Fruit fly (Drosophila melanogaster) whole organism, embryonic: ENCODE measurements around the gene Cdk7.
A peak's percentile ranks its signal among the peaks of the same experiment; 100 is the strongest.

ENCODE experiments used
- Aef1 ChIP-seq: fragments of 200-800 bp; sonication (Bioruptor generic); IDR thresholded peaks from 3 replicates; pipeline ENCODE4 v1.3.6; 2022; ENCODE audit warnings: missing biosample characterization, missing genetic modification characterization
- CG10209 ChIP-seq: fragments of 200-800 bp; sonication (Bioruptor generic); optimal IDR thresholded peaks from 3 replicates; lab custom pipeline; 2017; ENCODE audit warnings: missing biosample characterization, mild to moderate bottlenecking, missing genetic modification characterization, missing genetic modification reagents
- CG12744 ChIP-seq: fragments of 200-800 bp; sonication (Bioruptor generic); optimal IDR thresholded peaks from 2 replicates; lab custom pipeline; 2016; ENCODE audit warnings: missing biosample characterization, missing genetic modification characterization
- CG15514 ChIP-seq: fragments of 200-800 bp; sonication (Bioruptor generic); optimal IDR thresholded peaks from 3 replicates; lab custom pipeline; 2017; ENCODE audit warnings: missing biosample characterization, missing genetic modification characterization, mild to moderate bottlenecking, moderate library complexity, missing genetic modification reagents
- CG17361 ChIP-seq: fragments of 200-800 bp; sonication (Bioruptor generic); IDR thresholded peaks from 3 replicates; pipeline ENCODE4 v1.3.6; 2022; ENCODE audit warnings: missing biosample characterization, missing genetic modification characterization
- CG17568 ChIP-seq: fragments of 200-800 bp; sonication (Bioruptor generic); optimal IDR thresholded peaks from 2 replicates; lab custom pipeline; 2018; ENCODE audit warnings: missing biosample characterization, mild to moderate bottlenecking, missing genetic modification characterization, moderate library complexity
- CG18476 ChIP-seq: fragments of 200-800 bp; sonication (Bioruptor generic); optimal IDR thresholded peaks from 2 replicates; lab custom pipeline; 2016; ENCODE audit warnings: missing biosample characterization, mild to moderate bottlenecking, missing genetic modification characterization
- CG18619 ChIP-seq: fragments of 200-800 bp; sonication (Bioruptor generic); optimal IDR thresholded peaks from 3 replicates; lab custom pipeline; 2017; ENCODE audit warnings: missing biosample characterization, mild to moderate bottlenecking, missing genetic modification characterization
- CG2120 ChIP-seq: fragments of 200-800 bp; sonication (Bioruptor generic); optimal IDR thresholded peaks from 3 replicates; lab custom pipeline; 2016; ENCODE audit warnings: missing biosample characterization, missing genetic modification characterization
- CG30020 ChIP-seq: fragments of 200-800 bp; optimal IDR thresholded peaks from 2 replicates; lab custom pipeline; 2019; ENCODE audit warnings: missing biosample characterization, mild to moderate bottlenecking, missing genetic modification characterization, moderate library complexity
- CG32772 ChIP-seq: fragments of 200-800 bp; sonication (Bioruptor generic); IDR thresholded peaks from 2 replicates; pipeline ENCODE4 v1.3.6; 2022; ENCODE audit warnings: missing biosample characterization, missing genetic modification characterization
- CG4282 ChIP-seq: fragments of 200-800 bp; sonication (Bioruptor generic); optimal IDR thresholded peaks from 2 replicates; lab custom pipeline; 2016; ENCODE audit warnings: missing biosample characterization, missing genetic modification characterization
- CG8281 ChIP-seq: fragments of 200-800 bp; sonication (Bioruptor generic); optimal IDR thresholded peaks from 2 replicates; lab custom pipeline; 2018; ENCODE audit warnings: missing biosample characterization, mild to moderate bottlenecking, missing genetic modification characterization, moderate library complexity
- CG8359 ChIP-seq: fragments of 200-800 bp; sonication (Bioruptor generic); optimal IDR thresholded peaks from 2 replicates; lab custom pipeline; 2017; ENCODE audit warnings: missing biosample characterization, mild to moderate bottlenecking, missing genetic modification characterization, borderline replicate concordance
- CG8478 ChIP-seq: fragments of >200 bp; optimal IDR thresholded peaks from 2 replicates; lab custom pipeline; 2018
- CG8765 ChIP-seq: fragments of 200-800 bp; sonication (Bioruptor generic); IDR thresholded peaks from 2 replicates; pipeline ENCODE4 v1.3.6; 2022; ENCODE audit warnings: missing biosample characterization, missing genetic modification characterization
- Chrac-16 ChIP-seq: fragments of 200-800 bp; sonication (Bioruptor generic); optimal IDR thresholded peaks from 3 replicates; lab custom pipeline; 2016; ENCODE audit warnings: missing biosample characterization, missing genetic modification characterization
- CoRest ChIP-seq: fragments of 200-800 bp; sonication (Bioruptor generic); optimal IDR thresholded peaks from 3 replicates; lab custom pipeline; 2018; ENCODE audit warnings: missing biosample characterization, mild to moderate bottlenecking, missing genetic modification characterization, moderate library complexity
- D ChIP-seq, 2 experiments: fragments of 200-800 bp in 1 of 2; fragments of >200 bp in 1 of 2; sonication (Bioruptor generic) in 1 of 2; optimal IDR thresholded peaks; 2 replicates in 1 of 2; 3 replicates in 1 of 2; lab custom pipeline; 2017; ENCODE audit warnings: mild to moderate bottlenecking in 1 of 2, missing biosample characterization in 1 of 2, missing genetic modification characterization in 1 of 2, missing genetic modification reagents in 1 of 2
- D19B ChIP-seq: fragments of 200-800 bp; sonication (Bioruptor generic); optimal IDR thresholded peaks from 2 replicates; lab custom pipeline; 2017; ENCODE audit warnings: missing biosample characterization, mild to moderate bottlenecking, missing genetic modification characterization
- Dbx ChIP-seq: fragments of 200-800 bp; sonication (Bioruptor generic); IDR thresholded peaks from 3 replicates; pipeline ENCODE4 v1.3.6; 2022; ENCODE audit warnings: missing biosample characterization, missing genetic modification characterization
- Dek ChIP-seq: fragments of 200-800 bp; sonication (Bioruptor generic); optimal IDR thresholded peaks from 3 replicates; lab custom pipeline; 2019; ENCODE audit warnings: missing biosample characterization, mild to moderate bottlenecking, missing genetic modification characterization, moderate library complexity
- HLH3B ChIP-seq: fragments of 200-800 bp; sonication (Bioruptor generic); IDR thresholded peaks from 2 replicates; pipeline ENCODE4 v1.3.6; 2022; ENCODE audit warnings: missing biosample characterization, missing genetic modification characterization
- Hsf ChIP-seq: fragments of 200-800 bp; sonication (Bioruptor generic); optimal IDR thresholded peaks from 3 replicates; lab custom pipeline; 2016; ENCODE audit warnings: missing biosample characterization, missing genetic modification characterization
- Lhr ChIP-seq: fragments of 200-800 bp; sonication (Bioruptor generic); optimal IDR thresholded peaks from 3 replicates; lab custom pipeline; 2017; ENCODE audit warnings: mild to moderate bottlenecking, missing biosample characterization, missing genetic modification reagents, missing genetic modification characterization
- Max ChIP-seq: fragments of 200-800 bp; sonication (Bioruptor generic); optimal IDR thresholded peaks from 2 replicates; lab custom pipeline; 2016; ENCODE audit warnings: missing biosample characterization, mild to moderate bottlenecking, missing genetic modification characterization
- Meics ChIP-seq: fragments of 200-800 bp; sonication (Bioruptor generic); optimal IDR thresholded peaks from 2 replicates; lab custom pipeline; 2017; ENCODE audit warnings: missing biosample characterization, mild to moderate bottlenecking, missing genetic modification characterization
- al ChIP-seq: fragments of 200-800 bp; sonication (Bioruptor generic); IDR thresholded peaks from 2 replicates; pipeline ENCODE4 v1.3.6; 2022; ENCODE audit warnings: missing biosample characterization, missing genetic modification characterization
- amos ChIP-seq: fragments of 200-800 bp; sonication (Bioruptor generic); IDR thresholded peaks from 2 replicates; pipeline ENCODE4 v1.3.6; 2022; ENCODE audit warnings: missing biosample characterization, missing genetic modification characterization; ENCODE audit not compliant: partially characterized antibody
- ara ChIP-seq: fragments of 200-800 bp; sonication (Bioruptor generic); IDR thresholded peaks from 2 replicates; pipeline ENCODE4 v1.3.6; 2022; ENCODE audit warnings: missing biosample characterization, missing genetic modification characterization
- ato ChIP-seq: fragments of 200-800 bp; sonication (Bioruptor generic); IDR thresholded peaks from 2 replicates; pipeline ENCODE4 v1.3.6; 2022; ENCODE audit warnings: missing biosample characterization, missing genetic modification characterization; ENCODE audit not compliant: partially characterized antibody
- chm ChIP-seq: fragments of 200-800 bp; sonication (Bioruptor generic); IDR thresholded peaks from 2 replicates; pipeline ENCODE4 v1.3.6; 2022; ENCODE audit warnings: missing biosample characterization, missing genetic modification characterization
- dati ChIP-seq: fragments of 200-800 bp; sonication (Bioruptor generic); IDR thresholded peaks from 2 replicates; pipeline ENCODE4 v1.3.6; 2022; ENCODE audit warnings: missing biosample characterization, missing genetic modification characterization
- dysf ChIP-seq: fragments of 200-800 bp; sonication (Bioruptor generic); IDR thresholded peaks from 3 replicates; pipeline ENCODE4 v1.3.6; 2022; ENCODE audit warnings: missing biosample characterization, missing genetic modification characterization
- ftz-f1 ChIP-seq: fragments of 200-800 bp; sonication (Bioruptor generic); optimal IDR thresholded peaks from 2 replicates; lab custom pipeline; 2016; ENCODE audit warnings: missing biosample characterization, missing genetic modification characterization
- hb ChIP-seq: fragments of 200-800 bp; sonication (Bioruptor generic); IDR thresholded peaks from 3 replicates; pipeline ENCODE4 v1.3.6; 2022; ENCODE audit warnings: missing biosample characterization, missing genetic modification characterization; ENCODE audit not compliant: partially characterized antibody
- otp ChIP-seq: fragments of 200-800 bp; sonication (Bioruptor generic); IDR thresholded peaks from 3 replicates; pipeline ENCODE4, ENCODE4 v1.3.6; 2022; ENCODE audit warnings: missing biosample characterization, missing genetic modification characterization
- p53 ChIP-seq: fragments of 200-800 bp; sonication (Bioruptor generic); optimal IDR thresholded peaks from 2 replicates; lab custom pipeline; 2016; ENCODE audit warnings: missing biosample characterization, missing genetic modification characterization
- pb ChIP-seq: fragments of 200-800 bp; sonication (Bioruptor generic); optimal IDR thresholded peaks from 3 replicates; lab custom pipeline; 2016; ENCODE audit warnings: missing biosample characterization, missing genetic modification characterization
- phol ChIP-seq: fragments of 200-800 bp; sonication (Bioruptor generic); optimal IDR thresholded peaks from 3 replicates; lab custom pipeline; 2018; ENCODE audit warnings: missing biosample characterization, mild to moderate bottlenecking, missing genetic modification characterization, moderate library complexity
- prd ChIP-seq, 3 experiments: fragments of >200 bp in 2 of 3; fragments of 200-800 bp in 1 of 3; sonication (Bioruptor generic) in 1 of 3; optimal IDR thresholded peaks in 2 of 3; IDR thresholded peaks in 1 of 3; 2 replicates in 2 of 3; 3 replicates in 1 of 3; pipeline versions ENCODE4 v1.3.6 to Lab custom; 2017 to 2022; ENCODE audit warnings: missing biosample characterization in 1 of 3, missing genetic modification characterization in 1 of 3
- rib ChIP-seq: fragments of 200-800 bp; sonication (Bioruptor generic); IDR thresholded peaks from 2 replicates; pipeline ENCODE4 v1.3.6; 2022; ENCODE audit warnings: missing biosample characterization, missing genetic modification characterization
- sisA ChIP-seq: fragments of 200-800 bp; sonication (Bioruptor generic); IDR thresholded peaks from 2 replicates; pipeline ENCODE4 v1.3.6; 2022; ENCODE audit warnings: missing biosample characterization, missing genetic modification characterization
- sna ChIP-seq: fragments of 200-800 bp; sonication (Bioruptor generic); IDR thresholded peaks from 2 replicates; pipeline ENCODE4 v1.3.6; 2022; ENCODE audit warnings: missing biosample characterization, missing genetic modification characterization; ENCODE audit not compliant: partially characterized antibody
- tgo ChIP-seq: fragments of 200-800 bp; sonication (Bioruptor generic); IDR thresholded peaks from 3 replicates; pipeline ENCODE4 v1.3.6; 2022; ENCODE audit warnings: missing biosample characterization, missing genetic modification characterization
- tna ChIP-seq: fragments of 200-800 bp; sonication (Bioruptor generic); IDR thresholded peaks from 2 replicates; pipeline ENCODE4 v1.3.6; 2022; ENCODE audit warnings: missing biosample characterization, missing genetic modification characterization; ENCODE audit not compliant: partially characterized antibody
- trem ChIP-seq: fragments of 200-800 bp; optimal IDR thresholded peaks from 3 replicates; lab custom pipeline; 2019; ENCODE audit warnings: missing biosample characterization, mild to moderate bottlenecking, missing genetic modification characterization, moderate library complexity
- vfl ChIP-seq: fragments of 200-800 bp; sonication (Bioruptor generic); optimal IDR thresholded peaks from 2 replicates; lab custom pipeline; 2016; ENCODE audit warnings: missing biosample characterization, missing genetic modification characterization
- vvl ChIP-seq: fragments of 200-800 bp; sonication (Bioruptor generic); IDR thresholded peaks from 2 replicates; pipeline ENCODE4 v1.3.6; 2022; ENCODE audit warnings: missing biosample characterization, missing genetic modification characterization

Gene Cdk7

dm6 chrX:5329266-5329898 is 20.6 kb upstream of the Cdk7 start, which contains the start of the genes CG3309 and XRCC1 (continued):
- TF ChIP-seq al (GFP tag; lab: Robert Waterston, UW) (peak; percentile 59), CG10209 (GFP tag; lab: Kevin White, UChicago) (peak; percentile 46), CG15514 (GFP tag; lab: Kevin White, UChicago) (peak; percentile 32), Hsf (GFP tag; lab: Kevin White, UChicago) (peak; percentile 47), CG18476 (GFP tag; lab: Kevin White, UChicago) (peak; percentile 17), ftz-f1 (no peak), Lhr (GFP tag; lab: Kevin White, UChicago) (peak; percentile 6), HLH3B (GFP tag; lab: Robert Waterston, UW) (peak; percentile 28; the same call in 1 of the 2 replicates), CG8765 (GFP tag; lab: Robert Waterston, UW) (peak; percentile 51), chm (GFP tag; lab: Robert Waterston, UW) (no peak), CG8281 (no peak), sna (GFP tag; lab: Robert Waterston, UW) (peak; percentile 87), CG18619 (GFP tag; lab: Kevin White, UChicago) (peak; percentile 23), otp (GFP tag; lab: Robert Waterston, UW) (no peak), vvl (GFP tag; lab: Robert Waterston, UW) (peak; percentile 69), prd (optimal IDR thresholded peaks at IDR 0.05; lab: Kevin White, UChicago) (no peak), prd (GFP tag; IDR thresholded peaks at IDR 0.05; lab: Robert Waterston, UW) (peak; percentile 81), amos (GFP tag; lab: Robert Waterston, UW) (peak; percentile 86), hb (GFP tag; lab: Robert Waterston, UW) (peak; percentile 81), Dek (tag; lab: Kevin White, UChicago) (peak; percentile 22), CG17361 (GFP tag; lab: Robert Waterston, UW) (peak; percentile 67), vfl (no peak), ato (GFP tag; lab: Robert Waterston, UW) (peak; percentile 55), sisA (peak; percentile 67), Chrac-16 (GFP tag; lab: Kevin White, UChicago) (peak; percentile 13), p53 (no peak), D19B (GFP tag; lab: Kevin White, UChicago) (no peak), CG2120 (GFP tag; lab: Kevin White, UChicago) (peak; percentile 47), Dbx (GFP tag; lab: Robert Waterston, UW) (peak; percentile 64; the same call in 2 of the 3 replicates), dati (GFP tag; lab: Robert Waterston, UW) (no peak), dysf (GFP tag; lab: Robert Waterston, UW) (peak; percentile 64; the same call in 2 of the 3 replicates), CG8478 (lab: Kevin White, UChicago) (no peak), CG4282 (GFP tag; lab: Kevin White, UChicago) (no peak), CG8359 (GFP tag; lab: Kevin White, UChicago) (no peak), phol (peak; percentile 61), Aef1 (GFP tag; lab: Robert Waterston, UW) (peak; percentile 66; the same call in 2 of the 3 replicates), tgo (GFP tag; lab: Robert Waterston, UW) (peak; percentile 58), trem (peak; percentile 53), CG30020 (peak; percentile 14), CG17568 (GFP tag; lab: Kevin White, UChicago) (no peak), CG12744 (GFP tag; lab: Kevin White, UChicago) (no peak), CG32772 (GFP tag; lab: Robert Waterston, UW) (0 out of 2 replicates have a peak, but pooled peaks have one; percentile 28), pb (GFP tag; lab: Kevin White, UChicago) (no peak), CoRest (peak; percentile 59), rib (GFP tag; lab: Robert Waterston, UW) (peak; percentile 46; the same call in 1 of the 2 replicates), Max (peak; percentile 4), tna (peak; percentile 76), Meics (GFP tag; lab: Kevin White, UChicago) (peak; percentile 82), ara (GFP tag; lab: Robert Waterston, UW) (peak; percentile 55; the same call in 1 of the 2 replicates), D (optimal IDR thresholded peaks at IDR 0.05; lab: Kevin White, UChicago) (no peak), D (GFP tag; optimal IDR thresholded peaks at IDR 0.05; lab: Kevin White, UChicago) (peak; percentile 8)
